Fruit fly (Drosophila melanogaster) whole organism, pupa: Measurements from ENCODE around the gene Ccdc58.
A peak's percentile ranks its signal among the peaks of the same experiment; 100 is the strongest.

ENCODE experiments used
- CG10348 ChIP-seq: fragments of 200-800 bp; sonication (Bioruptor generic); IDR thresholded peaks from 2 replicates; pipeline ENCODE4 v1.3.6; 2022; ENCODE audit warnings: missing biosample characterization, missing genetic modification characterization
- CG12605 ChIP-seq: fragments of 200-800 bp; sonication (Bioruptor generic); IDR thresholded peaks from 2 replicates; pipeline ENCODE4 v1.3.6; 2022; ENCODE audit warnings: missing biosample characterization, missing genetic modification characterization
- CG13204 ChIP-seq: fragments of 200-800 bp; sonication (Bioruptor generic); optimal IDR thresholded peaks from 2 replicates; lab custom pipeline; 2018; ENCODE audit warnings: missing biosample characterization, mild to moderate bottlenecking, missing genetic modification characterization, moderate library complexity
- CG14655 ChIP-seq: fragments of 200-800 bp; sonication (Bioruptor generic); optimal IDR thresholded peaks from 3 replicates; lab custom pipeline; 2017; ENCODE audit warnings: mild to moderate bottlenecking, missing biosample characterization, missing genetic modification reagents, missing genetic modification characterization
- CG15710 ChIP-seq: fragments of 200-800 bp; sonication (Bioruptor generic); optimal IDR thresholded peaks from 2 replicates; lab custom pipeline; 2018; ENCODE audit warnings: missing biosample characterization, mild to moderate bottlenecking, missing genetic modification characterization, moderate library complexity
- CG17806 ChIP-seq: fragments of 200-800 bp; sonication (Bioruptor generic); optimal IDR thresholded peaks from 2 replicates; lab custom pipeline; 2018; ENCODE audit warnings: missing biosample characterization, mild to moderate bottlenecking, missing genetic modification characterization, moderate library complexity
- CG32121 ChIP-seq: fragments of 200-800 bp; sonication (Bioruptor generic); IDR thresholded peaks from 2 replicates; pipeline ENCODE4 v1.3.6; 2022; ENCODE audit warnings: missing biosample characterization, missing genetic modification characterization
- CG34367 ChIP-seq: fragments of 200-800 bp; sonication (Bioruptor generic); optimal IDR thresholded peaks from 2 replicates; lab custom pipeline; 2018; ENCODE audit warnings: missing biosample characterization, mild to moderate bottlenecking, missing genetic modification characterization
- CG4496 ChIP-seq: fragments of 200-800 bp; sonication (Bioruptor generic); IDR thresholded peaks from 3 replicates; pipeline ENCODE4 v1.3.6; 2022; ENCODE audit warnings: missing biosample characterization, missing genetic modification characterization
- CG8159 ChIP-seq: fragments of 200-800 bp; sonication (Bioruptor generic); optimal IDR thresholded peaks from 3 replicates; lab custom pipeline; 2018; ENCODE audit warnings: missing biosample characterization, mild to moderate bottlenecking, missing genetic modification characterization, moderate library complexity
- CG8301 ChIP-seq: fragments of 200-800 bp; sonication (Bioruptor generic); optimal IDR thresholded peaks from 2 replicates; lab custom pipeline; 2018; ENCODE audit warnings: missing biosample characterization, mild to moderate bottlenecking, missing genetic modification characterization
- CG9948 ChIP-seq: fragments of 200-800 bp; sonication (Bioruptor generic); optimal IDR thresholded peaks from 2 replicates; lab custom pipeline; 2018; ENCODE audit warnings: missing biosample characterization, mild to moderate bottlenecking, missing genetic modification characterization, moderate library complexity
- D1 ChIP-seq: fragments of 200-800 bp; sonication (Bioruptor generic); optimal IDR thresholded peaks from 2 replicates; lab custom pipeline; 2018; ENCODE audit warnings: missing biosample characterization, mild to moderate bottlenecking, missing genetic modification characterization, moderate library complexity
- EcR ChIP-seq: fragments of 200-800 bp; sonication (Bioruptor generic); optimal IDR thresholded peaks from 3 replicates; lab custom pipeline; 2019; ENCODE audit warnings: missing biosample characterization, missing genetic modification characterization, mild to moderate bottlenecking, moderate library complexity, missing genetic modification reagents
- Ets98B ChIP-seq: fragments of 200-800 bp; sonication (Bioruptor generic); IDR thresholded peaks from 2 replicates; pipeline ENCODE4 v1.3.6; 2022; ENCODE audit warnings: missing biosample characterization, missing genetic modification characterization
- Pif1A ChIP-seq: fragments of 200-800 bp; sonication (Bioruptor generic); optimal IDR thresholded peaks from 3 replicates; lab custom pipeline; 2016; ENCODE audit warnings: missing biosample characterization, missing genetic modification characterization
- Pif1B ChIP-seq: fragments of 200-800 bp; sonication (Bioruptor generic); optimal IDR thresholded peaks from 3 replicates; lab custom pipeline; 2016; ENCODE audit warnings: missing biosample characterization, missing genetic modification characterization
- Snoo ChIP-seq: fragments of 200-800 bp; sonication (Bioruptor generic); optimal IDR thresholded peaks from 3 replicates; lab custom pipeline; 2017; ENCODE audit warnings: missing biosample characterization, mild to moderate bottlenecking, missing genetic modification characterization, inconsistent platforms
- fd96Ca ChIP-seq: fragments of 200-800 bp; sonication (Bioruptor generic); IDR thresholded peaks from 3 replicates; pipeline ENCODE4 v1.3.6; 2022; ENCODE audit warnings: missing biosample characterization, missing genetic modification characterization
- gl ChIP-seq: fragments of 200-800 bp; sonication (Bioruptor generic); optimal IDR thresholded peaks from 2 replicates; lab custom pipeline; 2018; ENCODE audit warnings: missing biosample characterization, mild to moderate bottlenecking, missing genetic modification characterization
- rn ChIP-seq: fragments of 200-800 bp; sonication (Bioruptor generic); IDR thresholded peaks from 2 replicates; pipeline ENCODE4 v1.3.6; 2022; ENCODE audit warnings: missing biosample characterization, missing genetic modification characterization

Gene Ccdc58

dm6 chr3L:19798978-19799377, 6.0 kb upstream of the Ccdc58 start, which contains the start of gene Ir76a:
Gene Ir76a, plus strand, starts transcription at chr3L:19799278.
- TF ChIP-seq Ets98B (no peak), CG14655 (GFP tag; lab: Kevin White, UChicago) (no peak), fd96Ca (GFP tag; lab: Robert Waterston, UW) (no peak), gl (tag; lab: Kevin White, UChicago) (no peak), CG8159 (tag; lab: Kevin White, UChicago) (no peak), CG17806 (tag; lab: Kevin White, UChicago) (no peak), CG15710 (tag; lab: Kevin White, UChicago) (no peak), D1 (tag; lab: Kevin White, UChicago) (no peak), CG10348 (GFP tag; lab: Robert Waterston, UW) (no peak), Pif1B (no peak)

dm6 chr3L:19801105-19801504, 3.9 kb upstream of the Ccdc58 start, which contains the start of gene CG14102:
Gene CG14102, minus strand, starts transcription at chr3L:19801291.
- TF ChIP-seq CG8301 (tag; lab: Kevin White, UChicago) = no peak
- no peak for TF ChIP-seq gl (tag; lab: Kevin White, UChicago)
- no peak for TF ChIP-seq CG10348 (GFP tag; lab: Robert Waterston, UW)
- no peak for TF ChIP-seq Pif1B
- no peak for TF ChIP-seq fd96Ca (GFP tag; lab: Robert Waterston, UW)
- no peak for TF ChIP-seq EcR
- TF ChIP-seq CG34367 (tag; lab: Kevin White, UChicago) = no peak
- no peak for TF ChIP-seq CG32121 (GFP tag; lab: Robert Waterston, UW)
- no peak for TF ChIP-seq Snoo
- no peak for TF ChIP-seq CG9948 (tag; lab: Kevin White, UChicago)
- no peak for TF ChIP-seq D1 (tag; lab: Kevin White, UChicago)
- no peak for TF ChIP-seq rn (GFP tag; lab: Robert Waterston, UW)
- TF ChIP-seq Ets98B = no peak
- no peak for TF ChIP-seq CG8159 (tag; lab: Kevin White, UChicago)
- TF ChIP-seq Pif1A = no peak
- no peak for TF ChIP-seq CG14655 (GFP tag; lab: Kevin White, UChicago)
- no peak for TF ChIP-seq CG15710 (tag; lab: Kevin White, UChicago)
- no peak for TF ChIP-seq CG17806 (tag; lab: Kevin White, UChicago)
- no peak for TF ChIP-seq CG4496 (GFP tag; lab: Robert Waterston, UW)
- no peak for TF ChIP-seq CG12605 (GFP tag; lab: Robert Waterston, UW)

- TF ChIP-seq CG10348 (GFP tag; lab: Robert Waterston, UW) = no peak
- TF ChIP-seq EcR = no peak
- no peak for TF ChIP-seq Snoo
- TF ChIP-seq CG14655 (GFP tag; lab: Kevin White, UChicago) = no peak
- TF ChIP-seq CG12605 (GFP tag; lab: Robert Waterston, UW) = no peak
- TF ChIP-seq CG15710 (tag; lab: Kevin White, UChicago) = no peak
- TF ChIP-seq CG32121 (GFP tag; lab: Robert Waterston, UW) = no peak
- no peak for TF ChIP-seq rn (GFP tag; lab: Robert Waterston, UW)
- TF ChIP-seq Ets98B = no peak
- TF ChIP-seq Pif1B = no peak
- no peak for TF ChIP-seq CG34367 (tag; lab: Kevin White, UChicago)
- no peak for TF ChIP-seq D1 (tag; lab: Kevin White, UChicago)
- no peak for TF ChIP-seq CG4496 (GFP tag; lab: Robert Waterston, UW)
- no peak for TF ChIP-seq CG9948 (tag; lab: Kevin White, UChicago)
- TF ChIP-seq CG8301 (tag; lab: Kevin White, UChicago) = no peak
- TF ChIP-seq CG17806 (tag; lab: Kevin White, UChicago) = no peak
- TF ChIP-seq, all 21 proteins: peak for 0
Measured at dm6 chr3L:19805895-19806294, 914 bp downstream of the Ccdc58 start, which contains the start of gene CG34116. Gene CG34116, minus strand, starts transcription at chr3L:19806036.

- TF ChIP-seq rn (GFP tag; lab: Robert Waterston, UW) (no peak), CG9948 (tag; lab: Kevin White, UChicago) (no peak), EcR (peak; percentile 33)
Measured at dm6 chr3L:19807103-19807502, 2.1 kb downstream of the Ccdc58 start, which contains the start of the genes CG14104 and Kap-alpha1. Gene CG14104, minus strand, starts transcription at chr3L:19807199. Gene Kap-alpha1, plus strand, starts transcription at chr3L:19807232.

- TF ChIP-seq CG34367 (tag; lab: Kevin White, UChicago) = no peak
- TF ChIP-seq CG8159 (tag; lab: Kevin White, UChicago) = no peak
- no peak for TF ChIP-seq CG8301 (tag; lab: Kevin White, UChicago)
Measured at dm6 chr3L:19807521-19807920, 2.5 kb downstream of the Ccdc58 start.

- TF ChIP-seq CG10348 (GFP tag; lab: Robert Waterston, UW) (no peak), fd96Ca (GFP tag; lab: Robert Waterston, UW) (no peak), CG32121 (GFP tag; lab: Robert Waterston, UW) (no peak), CG13204 (GFP tag; lab: Kevin White, UChicago) (no peak), CG17806 (tag; lab: Kevin White, UChicago) (no peak), Snoo (no peak), Pif1A (no peak), CG12605 (GFP tag; lab: Robert Waterston, UW) (no peak), CG8159 (tag; lab: Kevin White, UChicago) (no peak), CG9948 (tag; lab: Kevin White, UChicago) (no peak), EcR (no peak), CG8301 (tag; lab: Kevin White, UChicago) (no peak), CG14655 (GFP tag; lab: Kevin White, UChicago) (no peak), gl (tag; lab: Kevin White, UChicago) (no peak), D1 (tag; lab: Kevin White, UChicago) (no peak), Ets98B (no peak), CG4496 (GFP tag; lab: Robert Waterston, UW) (no peak), rn (GFP tag; lab: Robert Waterston, UW) (no peak), CG34367 (tag; lab: Kevin White, UChicago) (no peak)
Measured at dm6 chr3L:19812491-19812890, 7.5 kb downstream of the Ccdc58 start.
